Worm (Caenorhabditis elegans) whole organism, L4/young adult: Measurements from ENCODE around the gene snb-2.

ENCODE experiments used
- W03F9.2 ChIP-seq: fragments of 150-350 bp; optimal IDR thresholded peaks from 2 replicates; lab custom pipeline; 2014; ENCODE audit warnings: missing biosample characterization, missing genetic modification characterization
- him-1 ChIP-seq: sonication (generic microtip); optimal IDR thresholded peaks from 2 replicates; lab custom pipeline; 2016; ENCODE audit warnings: missing genotype, missing genetic modification reagents, missing genetic modification characterization, missing compliant biosample characterization

ce11 chrV:12317080-12317479 is 28.6 kb downstream of the snb-2 start, which contains the start of gene R04F11.3:
- TF ChIP-seq him-1 (tag; lab: Kevin White, UChicago) (no peak), W03F9.2 (tag; lab: Kevin White, UChicago) (no peak)
